Worm (Caenorhabditis elegans): Measurements from ENCODE around the gene T21C12.8.

DNA sequence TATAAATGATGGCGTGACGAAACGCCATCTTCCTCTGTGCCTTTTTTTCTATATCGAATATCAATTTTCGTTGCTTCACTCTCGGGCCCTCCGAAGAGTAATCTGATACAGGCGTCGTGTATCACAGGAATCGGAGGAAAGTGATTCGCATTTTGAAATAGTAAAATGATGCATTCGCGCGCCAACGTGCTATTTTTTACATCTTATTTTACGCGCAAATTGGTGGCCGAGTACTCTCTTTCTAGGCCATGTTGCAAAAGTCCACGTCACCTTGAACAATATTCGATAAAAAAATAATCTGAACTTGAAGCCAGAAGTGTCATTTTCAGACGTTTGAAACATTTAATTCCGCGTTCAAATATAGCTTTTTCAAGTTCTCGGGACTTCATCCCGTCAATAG lies 33.2 kb downstream of the T21C12.8 start:
- TF ChIP-seq unc-39 (tag; optimal IDR thresholded peaks at IDR 0.05) (no peak), jun-1 (tag; optimal IDR thresholded peaks at IDR 0.05) (no peak)

Measured in whole organism, L3 larva.